Fruit fly (Drosophila melanogaster) whole organism, embryonic: ENCODE measurements around the gene fit.

Experiments used
- CG14965 ChIP-seq: fragments of 200-800 bp; sonication (Bioruptor generic); optimal IDR thresholded peaks from 2 replicates; lab custom pipeline; 2016; ENCODE audit warnings: missing biosample characterization, missing genetic modification characterization, borderline replicate concordance
- CG8281 ChIP-seq: fragments of 200-800 bp; sonication (Bioruptor generic); optimal IDR thresholded peaks from 2 replicates; lab custom pipeline; 2018; ENCODE audit warnings: missing biosample characterization, mild to moderate bottlenecking, missing genetic modification characterization, moderate library complexity
- CG9797 ChIP-seq: fragments of 200-800 bp; sonication (Bioruptor generic); optimal IDR thresholded peaks from 3 replicates; lab custom pipeline; 2018; ENCODE audit warnings: missing biosample characterization, mild to moderate bottlenecking, missing genetic modification characterization
- Hr78 ChIP-seq, 2 experiments: fragments of 200-800 bp in 1 of 2; fragments of >200 bp in 1 of 2; sonication (Bioruptor generic) in 1 of 2; optimal IDR thresholded peaks; 2 replicates each; lab custom pipeline; 2017 to 2019; ENCODE audit warnings: missing biosample characterization in 2 of 2, missing genetic modification characterization in 2 of 2, mild to moderate bottlenecking in 1 of 2, moderate library complexity in 1 of 2
- Opbp ChIP-seq: fragments of 200-800 bp; sonication (Bioruptor generic); IDR thresholded peaks from 3 replicates; pipeline ENCODE4 v1.3.6; 2022; ENCODE audit warnings: missing biosample characterization, missing genetic modification characterization; ENCODE audit not compliant: partially characterized antibody
- inv ChIP-seq: fragments of 200-800 bp; sonication (Bioruptor generic); IDR thresholded peaks from 2 replicates; pipeline ENCODE4 v1.3.6; 2022; ENCODE audit warnings: missing biosample characterization, missing genetic modification characterization; ENCODE audit not compliant: partially characterized antibody
- jumu ChIP-seq: fragments of 200-800 bp; sonication (Bioruptor generic); optimal IDR thresholded peaks from 3 replicates; lab custom pipeline; 2016; ENCODE audit warnings: missing biosample characterization, missing genetic modification characterization
- ken ChIP-seq: fragments of 200-800 bp; sonication (Bioruptor generic); IDR thresholded peaks from 3 replicates; pipeline ENCODE4 v1.3.6; 2022; ENCODE audit warnings: missing biosample characterization, missing genetic modification characterization
- mam ChIP-seq: fragments of 200-800 bp; sonication (Bioruptor generic); optimal IDR thresholded peaks from 3 replicates; lab custom pipeline; 2016; ENCODE audit warnings: missing biosample characterization, missing genetic modification characterization
- psq ChIP-seq: fragments of 200-800 bp; sonication (Bioruptor generic); optimal IDR thresholded peaks from 2 replicates; lab custom pipeline; 2017; ENCODE audit warnings: missing biosample characterization, missing genetic modification characterization
- unpg ChIP-seq: fragments of 200-800 bp; sonication (Bioruptor generic); optimal IDR thresholded peaks from 3 replicates; lab custom pipeline; 2018; ENCODE audit warnings: missing biosample characterization, mild to moderate bottlenecking, missing genetic modification characterization, moderate library complexity

DNA sequence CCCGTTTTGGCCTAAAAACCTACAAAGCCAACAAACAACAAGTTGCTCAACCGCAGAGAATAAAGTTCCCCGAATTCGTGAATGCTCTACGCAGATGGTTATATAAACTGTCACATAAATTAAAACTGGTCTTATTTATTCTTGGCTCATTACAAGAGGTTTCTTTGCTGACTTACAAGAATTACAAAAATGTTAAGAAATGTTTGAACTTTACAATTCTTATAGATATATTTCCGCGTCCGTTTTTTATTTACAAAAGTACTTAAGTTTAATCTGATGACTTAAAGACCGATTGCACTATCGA, 48.1 kb downstream of the fit start:
- TF ChIP-seq psq: no peak
- no peak for TF ChIP-seq CG9797 (GFP tag; lab: Kevin White, UChicago)
- no peak for TF ChIP-seq inv (GFP tag; lab: Robert Waterston, UW)
- no peak for TF ChIP-seq Hr78 (GFP tag; optimal IDR thresholded peaks at IDR 0.05; lab: Kevin White, UChicago)
- no peak for TF ChIP-seq Opbp (GFP tag; lab: Robert Waterston, UW)
- no peak for TF ChIP-seq jumu (GFP tag; lab: Kevin White, UChicago)
- TF ChIP-seq mam (GFP tag; lab: Kevin White, UChicago): no peak
- no peak for TF ChIP-seq unpg (GFP tag; lab: Kevin White, UChicago)
- no peak for TF ChIP-seq CG8281
- no peak for TF ChIP-seq ken (GFP tag; lab: Robert Waterston, UW)
- no peak for TF ChIP-seq CG14965 (GFP tag; lab: Kevin White, UChicago)
